Worm (Caenorhabditis elegans) whole organism, L1 larva: Measurements from ENCODE around the gene deb-1.

Experiments used
- ces-1 ChIP-seq: fragments of 150-350 bp; optimal IDR thresholded peaks from 2 replicates; lab custom pipeline; 2014; ENCODE audit warnings: missing biosample characterization, missing genetic modification reagents, missing genetic modification characterization
- elt-2 ChIP-seq: sonication (generic microtip); optimal IDR thresholded peaks from 2 replicates; lab custom pipeline; 2016; ENCODE audit warnings: missing genetic modification characterization, mild to moderate bottlenecking, inconsistent platforms, missing compliant biosample characterization, missing genetic modification reagents
- fkh-8 ChIP-seq: sonication (generic microtip); optimal IDR thresholded peaks from 2 replicates; lab custom pipeline; 2016; ENCODE audit warnings: mild to moderate bottlenecking, missing genetic modification characterization, missing compliant biosample characterization
- lin-14 ChIP-seq: fragments of 200-800 bp; sonication (Bioruptor generic); optimal IDR thresholded peaks from 2 replicates; lab custom pipeline; 2018; ENCODE audit warnings: mild to moderate bottlenecking, missing genetic modification characterization, moderate library complexity, missing compliant biosample characterization
- lin-39 ChIP-seq: fragments of 150-350 bp; optimal IDR thresholded peaks from 2 replicates; lab custom pipeline; 2014; ENCODE audit warnings: missing biosample characterization, missing genetic modification reagents, missing genetic modification characterization
- mdl-1 ChIP-seq, 2 experiments: fragments of 150-350 bp; optimal IDR thresholded peaks; 2 replicates each; lab custom pipeline; 2014 to 2017; ENCODE audit warnings: missing biosample characterization in 2 of 2, missing genetic modification characterization in 2 of 2, inconsistent platforms in 1 of 2
- nhr-11 ChIP-seq: fragments of 150-350 bp; optimal IDR thresholded peaks from 2 replicates; lab custom pipeline; 2014; ENCODE audit warnings: missing biosample characterization, missing genetic modification characterization
- nhr-19 ChIP-seq: fragments of 200-800 bp; sonication (Bioruptor generic); conservative IDR thresholded peaks from 2 replicates; pipeline ENCODE4 v1.3.6; 2022; ENCODE audit warnings: missing genetic modification characterization, missing compliant biosample characterization
- nhr-237 ChIP-seq: fragments of 150-350 bp; optimal IDR thresholded peaks from 2 replicates; lab custom pipeline; 2014; ENCODE audit warnings: missing biosample characterization, missing genetic modification characterization
- snpc-4 ChIP-seq: fragments of 150-350 bp; optimal IDR thresholded peaks from 2 replicates; lab custom pipeline; 2014; ENCODE audit warnings: missing biosample characterization, missing genetic modification characterization
- unc-86 ChIP-seq: sonication (generic microtip); optimal IDR thresholded peaks from 2 replicates; lab custom pipeline; 2016; ENCODE audit warnings: missing genetic modification characterization, missing compliant biosample characterization

ce11 chrIV:7131780-7132179, 37.7 kb upstream of the deb-1 start, which contains the start of gene grsp-3:
- TF ChIP-seq lin-39 (tag; lab: Kevin White, UChicago): no peak
- TF ChIP-seq lin-14 (GFP tag; lab: Kevin White, UChicago): peak; percentile 60
- TF ChIP-seq fkh-8: no peak
- TF ChIP-seq ces-1 (GFP tag; lab: Kevin White, UChicago): no peak
- no peak for TF ChIP-seq unc-86 (tag; lab: Kevin White, UChicago)
- TF ChIP-seq elt-2 (tag; lab: Kevin White, UChicago): no peak
- no peak for TF ChIP-seq snpc-4
- TF ChIP-seq nhr-19 (GFP tag; lab: Robert Waterston, UW): no peak; the same call in 1 of the 2 replicates
- no peak for TF ChIP-seq nhr-237 (tag; lab: Kevin White, UChicago)
- TF ChIP-seq nhr-11 (tag; lab: Kevin White, UChicago): no peak
- TF ChIP-seq mdl-1 (tag; optimal IDR thresholded peaks at IDR 0.05; lab: Kevin White, UChicago): peak in 1 of 2 experiments; percentile 32
